Fruit fly (Drosophila melanogaster) whole organism, prepupa: Measurements from ENCODE around the gene CG13842.

Experiments used
- Blimp-1 ChIP-seq: fragments of 200-800 bp; sonication (Bioruptor generic); optimal IDR thresholded peaks from 3 replicates; lab custom pipeline; 2017; ENCODE audit warnings: missing biosample characterization, missing genetic modification characterization, mild to moderate bottlenecking, moderate library complexity, missing genetic modification reagents
- CG10631 ChIP-seq: fragments of 200-800 bp; sonication (Bioruptor generic); optimal IDR thresholded peaks from 2 replicates; lab custom pipeline; 2016; ENCODE audit warnings: missing biosample characterization, missing genetic modification characterization
- CG10669 ChIP-seq: fragments of 200-800 bp; sonication (Bioruptor generic); optimal IDR thresholded peaks from 3 replicates; lab custom pipeline; 2018; ENCODE audit warnings: missing biosample characterization, mild to moderate bottlenecking, missing genetic modification characterization, moderate library complexity
- CG11294 ChIP-seq: fragments of 200-800 bp; sonication (Bioruptor generic); IDR thresholded peaks from 2 replicates; pipeline ENCODE4 v1.3.6; 2022; ENCODE audit warnings: missing biosample characterization, missing genetic modification characterization
- CG11762 ChIP-seq: fragments of 200-800 bp; sonication (Bioruptor generic); optimal IDR thresholded peaks from 3 replicates; lab custom pipeline; 2016; ENCODE audit warnings: missing biosample characterization, missing genetic modification characterization; ENCODE audit not compliant: insufficient read depth
- CG11902 ChIP-seq: fragments of 200-800 bp; sonication (Bioruptor generic); optimal IDR thresholded peaks from 3 replicates; lab custom pipeline; 2016; ENCODE audit warnings: missing biosample characterization, missing genetic modification characterization
- CG15336 ChIP-seq: fragments of 200-800 bp; sonication (Bioruptor generic); IDR thresholded peaks from 2 replicates; pipeline ENCODE4 v1.3.6; 2022; ENCODE audit warnings: missing biosample characterization, missing genetic modification characterization
- CG1621 ChIP-seq: fragments of 200-800 bp; sonication (Bioruptor generic); optimal IDR thresholded peaks from 3 replicates; lab custom pipeline; 2018; ENCODE audit warnings: missing biosample characterization, mild to moderate bottlenecking, missing genetic modification characterization
- CG16779 ChIP-seq: fragments of 200-800 bp; sonication (Bioruptor generic); optimal IDR thresholded peaks from 3 replicates; lab custom pipeline; 2017; ENCODE audit warnings: missing biosample characterization, mild to moderate bottlenecking, missing genetic modification characterization
- CG3032 ChIP-seq: fragments of 200-800 bp; optimal IDR thresholded peaks from 2 replicates; lab custom pipeline; 2019; ENCODE audit warnings: missing biosample characterization, mild to moderate bottlenecking, missing genetic modification characterization, moderate library complexity
- CG31627 ChIP-seq: fragments of 200-800 bp; sonication (Bioruptor generic); optimal IDR thresholded peaks from 3 replicates; lab custom pipeline; 2016; ENCODE audit warnings: missing biosample characterization, missing genetic modification characterization
- CG32006 ChIP-seq: fragments of 200-800 bp; sonication (Bioruptor generic); optimal IDR thresholded peaks from 3 replicates; lab custom pipeline; 2017; ENCODE audit warnings: missing biosample characterization, mild to moderate bottlenecking, missing genetic modification characterization
- CG34406 ChIP-seq: fragments of 200-800 bp; sonication (Bioruptor generic); optimal IDR thresholded peaks from 3 replicates; lab custom pipeline; 2016; ENCODE audit warnings: missing biosample characterization, missing genetic modification characterization
- CG3919 ChIP-seq: fragments of 200-800 bp; sonication (Bioruptor generic); optimal IDR thresholded peaks from 3 replicates; lab custom pipeline; 2016; ENCODE audit warnings: missing biosample characterization, missing genetic modification characterization
- CG4318 ChIP-seq: fragments of 200-800 bp; sonication (Bioruptor generic); optimal IDR thresholded peaks from 3 replicates; lab custom pipeline; 2017; ENCODE audit warnings: missing biosample characterization, mild to moderate bottlenecking, missing genetic modification characterization
- CG6163 ChIP-seq: fragments of 200-800 bp; sonication (Bioruptor generic); IDR thresholded peaks from 3 replicates; pipeline ENCODE4 v1.3.6; 2022; ENCODE audit warnings: missing biosample characterization, missing genetic modification characterization
- CG6792 ChIP-seq: fragments of 200-800 bp; sonication (Bioruptor generic); optimal IDR thresholded peaks from 3 replicates; lab custom pipeline; 2016; ENCODE audit warnings: missing biosample characterization, missing genetic modification characterization
- CG6854 ChIP-seq: fragments of 200-800 bp; sonication (Bioruptor generic); optimal IDR thresholded peaks from 2 replicates; lab custom pipeline; 2017; ENCODE audit warnings: missing biosample characterization, mild to moderate bottlenecking, missing genetic modification characterization
- CG7368 ChIP-seq: fragments of 200-800 bp; sonication (Bioruptor generic); optimal IDR thresholded peaks from 3 replicates; lab custom pipeline; 2016; ENCODE audit warnings: missing biosample characterization, missing genetic modification characterization
- CG8119 ChIP-seq: fragments of 200-800 bp; sonication (Bioruptor generic); IDR thresholded peaks from 3 replicates; pipeline ENCODE4 v1.3.6; 2022; ENCODE audit warnings: missing biosample characterization, missing genetic modification characterization
- CG8319 ChIP-seq: fragments of 200-800 bp; sonication (Bioruptor generic); optimal IDR thresholded peaks from 3 replicates; lab custom pipeline; 2016; ENCODE audit warnings: missing biosample characterization, missing genetic modification characterization
- CG8632 ChIP-seq: fragments of 200-800 bp; sonication (Bioruptor generic); optimal IDR thresholded peaks from 3 replicates; lab custom pipeline; 2016; ENCODE audit warnings: missing biosample characterization, missing genetic modification characterization
- CG9139 ChIP-seq: fragments of 200-800 bp; sonication (Bioruptor generic); optimal IDR thresholded peaks from 3 replicates; lab custom pipeline; 2017; ENCODE audit warnings: missing biosample characterization, mild to moderate bottlenecking, missing genetic modification characterization
- Eip78C ChIP-seq: fragments of 200-800 bp; sonication (Bioruptor generic); peaks from one replicate; lab custom pipeline; 2016; ENCODE audit warnings: missing biosample characterization, missing genetic modification characterization
- Eip93F ChIP-seq: fragments of 200-800 bp; sonication (Bioruptor generic); optimal IDR thresholded peaks from 2 replicates; lab custom pipeline; 2016; ENCODE audit warnings: missing biosample characterization, mild to moderate bottlenecking, missing genetic modification characterization
- Ets21C ChIP-seq: fragments of 200-800 bp; sonication (Bioruptor generic); optimal IDR thresholded peaks from 3 replicates; lab custom pipeline; 2016; ENCODE audit warnings: missing biosample characterization, missing genetic modification characterization
- Ets96B ChIP-seq: fragments of 200-800 bp; optimal IDR thresholded peaks from 2 replicates; lab custom pipeline; 2019; ENCODE audit warnings: missing biosample characterization, mild to moderate bottlenecking, missing genetic modification characterization, moderate library complexity
- Gug ChIP-seq: fragments of 200-800 bp; sonication (Bioruptor generic); IDR thresholded peaks from 2 replicates; pipeline ENCODE4 v1.3.6; 2022; ENCODE audit warnings: missing biosample characterization, missing genetic modification characterization
- Hr38 ChIP-seq: sonication (Bioruptor generic); optimal IDR thresholded peaks from 2 replicates; lab custom pipeline; 2016; ENCODE audit warnings: missing biosample characterization, missing genetic modification characterization
- Hr4 ChIP-seq: fragments of 200-800 bp; sonication (Bioruptor generic); optimal IDR thresholded peaks from 3 replicates; lab custom pipeline; 2016; ENCODE audit warnings: missing biosample characterization, missing genetic modification characterization
- Met ChIP-seq: fragments of 200-800 bp; sonication (Bioruptor generic); optimal IDR thresholded peaks from 3 replicates; lab custom pipeline; 2016; ENCODE audit warnings: missing biosample characterization, missing genetic modification characterization
- OdsH ChIP-seq: fragments of 200-800 bp; sonication (Bioruptor generic); optimal IDR thresholded peaks from 3 replicates; lab custom pipeline; 2016; ENCODE audit warnings: missing biosample characterization, missing genetic modification characterization
- Smox ChIP-seq: fragments of 200-800 bp; sonication (Bioruptor generic); optimal IDR thresholded peaks from 3 replicates; lab custom pipeline; 2016; ENCODE audit warnings: missing biosample characterization, missing genetic modification characterization
- Sox102F ChIP-seq: fragments of 200-800 bp; sonication (Bioruptor generic); optimal IDR thresholded peaks from 2 replicates; lab custom pipeline; 2016; ENCODE audit warnings: missing biosample characterization, mild to moderate bottlenecking, missing genetic modification characterization
- Sox15 ChIP-seq: fragments of 200-800 bp; sonication (Bioruptor generic); optimal IDR thresholded peaks from 3 replicates; lab custom pipeline; 2016; ENCODE audit warnings: missing biosample characterization, missing genetic modification characterization
- achi ChIP-seq: fragments of 200-800 bp; sonication (Bioruptor generic); optimal IDR thresholded peaks from 3 replicates; lab custom pipeline; 2016; ENCODE audit warnings: missing biosample characterization, missing genetic modification characterization
- acj6 ChIP-seq: fragments of 200-800 bp; sonication (Bioruptor generic); optimal IDR thresholded peaks from 3 replicates; lab custom pipeline; 2016; ENCODE audit warnings: missing biosample characterization, missing genetic modification characterization
- cyc ChIP-seq: fragments of 200-800 bp; sonication (Bioruptor generic); optimal IDR thresholded peaks from 3 replicates; lab custom pipeline; 2016; ENCODE audit warnings: missing biosample characterization, missing genetic modification characterization
- dsx ChIP-seq: fragments of 200-800 bp; optimal IDR thresholded peaks from 3 replicates; lab custom pipeline; 2019; ENCODE audit warnings: missing biosample characterization, mild to moderate bottlenecking, missing genetic modification characterization, moderate library complexity; ENCODE audit not compliant: poor library complexity, severe bottlenecking
- eg ChIP-seq: fragments of 200-800 bp; sonication (Bioruptor generic); IDR thresholded peaks from 3 replicates; pipeline ENCODE4 v1.3.6; 2022; ENCODE audit warnings: missing biosample characterization, missing genetic modification characterization
- esn ChIP-seq: fragments of 200-800 bp; sonication (Bioruptor generic); optimal IDR thresholded peaks from 2 replicates; lab custom pipeline; 2016; ENCODE audit warnings: missing biosample characterization, mild to moderate bottlenecking, missing genetic modification characterization, moderate library complexity
- fd59A ChIP-seq: fragments of 200-800 bp; sonication (Bioruptor generic); optimal IDR thresholded peaks from 2 replicates; lab custom pipeline; 2017; ENCODE audit warnings: missing biosample characterization, mild to moderate bottlenecking, missing genetic modification characterization, missing genetic modification reagents
- fkh ChIP-seq: fragments of 200-800 bp; sonication (Bioruptor generic); optimal IDR thresholded peaks from 3 replicates; lab custom pipeline; 2017; ENCODE audit warnings: missing biosample characterization, mild to moderate bottlenecking, missing genetic modification characterization, moderate library complexity
- lz ChIP-seq: fragments of 200-800 bp; sonication (Bioruptor generic); optimal IDR thresholded peaks from 3 replicates; lab custom pipeline; 2016; ENCODE audit warnings: missing biosample characterization, missing genetic modification characterization
- net ChIP-seq: fragments of 200-800 bp; sonication (Bioruptor generic); optimal IDR thresholded peaks from 3 replicates; lab custom pipeline; 2016; ENCODE audit warnings: missing biosample characterization, missing genetic modification characterization
- pdm3 ChIP-seq: fragments of 200-800 bp; sonication (Bioruptor generic); optimal IDR thresholded peaks from 3 replicates; lab custom pipeline; 2016; ENCODE audit warnings: missing biosample characterization, missing genetic modification characterization
- salr ChIP-seq, 2 experiments: fragments of 200-800 bp; sonication (Bioruptor generic); optimal IDR thresholded peaks; 3 replicates each; lab custom pipeline; 2016 to 2018; ENCODE audit warnings: missing biosample characterization in 2 of 2, missing genetic modification characterization in 2 of 2, mild to moderate bottlenecking in 1 of 2
- spab ChIP-seq: fragments of 200-800 bp; sonication (Bioruptor generic); optimal IDR thresholded peaks from 2 replicates; lab custom pipeline; 2017; ENCODE audit warnings: missing biosample characterization, mild to moderate bottlenecking, missing genetic modification characterization, missing genetic modification reagents
- ss ChIP-seq, 2 experiments: fragments of 200-800 bp; sonication (Bioruptor generic); optimal IDR thresholded peaks; 2 replicates in 1 of 2; 3 replicates in 1 of 2; lab custom pipeline; 2017 to 2018; ENCODE audit warnings: mild to moderate bottlenecking in 2 of 2, missing biosample characterization in 2 of 2, missing genetic modification characterization in 2 of 2, moderate library complexity in 1 of 2
- svp ChIP-seq: fragments of 200-800 bp; sonication (Bioruptor generic); peaks from one replicate; lab custom pipeline; 2016; ENCODE audit warnings: missing biosample characterization, missing genetic modification characterization
- topi ChIP-seq: fragments of 200-800 bp; sonication (Bioruptor generic); optimal IDR thresholded peaks from 3 replicates; lab custom pipeline; 2016; ENCODE audit warnings: missing biosample characterization, missing genetic modification characterization
- vri ChIP-seq: fragments of 200-800 bp; sonication (Bioruptor generic); optimal IDR thresholded peaks from 3 replicates; lab custom pipeline; 2016; ENCODE audit warnings: missing biosample characterization, mild to moderate bottlenecking, missing genetic modification characterization

The CG13842 gene

DNA sequence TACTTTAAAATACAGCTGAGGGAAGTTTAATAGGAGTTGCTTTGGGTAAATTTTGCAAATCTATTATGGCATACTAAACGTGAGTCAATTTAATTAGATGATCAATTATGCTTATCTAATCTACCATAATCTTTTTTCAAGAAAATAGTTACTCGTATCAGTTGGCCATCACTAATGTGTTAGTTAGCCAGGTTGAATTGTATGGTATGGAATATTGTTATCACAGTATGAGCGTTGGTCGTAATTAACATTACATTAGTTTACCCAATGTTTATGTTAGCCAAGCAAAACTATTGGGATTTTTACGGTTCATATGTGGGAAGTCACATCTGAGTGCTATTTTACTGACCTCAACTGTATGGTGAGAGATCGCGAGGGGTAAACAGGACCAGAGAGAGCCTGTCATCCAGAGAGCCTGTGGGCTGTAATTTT lies 33.5 kb downstream of the CG13842 start:
- no peak for TF ChIP-seq CG10669 (GFP tag; lab: Kevin White, UChicago)
- TF ChIP-seq CG6854 (GFP tag; lab: Kevin White, UChicago): peak; percentile 39
- peak; percentile 34; the same call in 1 of the 3 replicates for TF ChIP-seq CG6163 (GFP tag; lab: Robert Waterston, UW)
- peak; percentile 52 for TF ChIP-seq pdm3 (GFP tag; lab: Kevin White, UChicago)
- TF ChIP-seq topi (GFP tag; lab: Kevin White, UChicago): peak; percentile 86
- TF ChIP-seq vri (GFP tag; lab: Kevin White, UChicago): peak; percentile 49
- peak; percentile 87 for TF ChIP-seq CG31627
- no peak for TF ChIP-seq CG32006
- peak; percentile 68 for TF ChIP-seq CG6792 (GFP tag; lab: Kevin White, UChicago)
- TF ChIP-seq CG7368 (GFP tag; lab: Kevin White, UChicago): peak; percentile 37
- no peak for TF ChIP-seq CG8119 (GFP tag; lab: Robert Waterston, UW)
- TF ChIP-seq CG1621 (tag; lab: Kevin White, UChicago): peak; percentile 34
- no peak for TF ChIP-seq CG11294 (GFP tag; lab: Robert Waterston, UW)
- TF ChIP-seq OdsH (GFP tag; lab: Kevin White, UChicago): no peak
- TF ChIP-seq net (GFP tag; lab: Kevin White, UChicago): no peak
- TF ChIP-seq CG10631: peak; percentile 60
- TF ChIP-seq CG8632 (GFP tag; lab: Kevin White, UChicago): peak; percentile 62
- TF ChIP-seq Eip78C (GFP tag; lab: Kevin White, UChicago): peak; percentile 92
- TF ChIP-seq lz (GFP tag; lab: Kevin White, UChicago): peak; percentile 85
- TF ChIP-seq cyc (GFP tag; lab: Kevin White, UChicago): peak; percentile 80
- no peak for TF ChIP-seq CG16779
- TF ChIP-seq CG15336 (GFP tag; lab: Robert Waterston, UW): no peak
- no peak for TF ChIP-seq Hr38 (GFP tag; lab: Kevin White, UChicago)
- TF ChIP-seq ss (GFP tag; optimal IDR thresholded peaks at IDR 0.05; lab: Kevin White, UChicago): peak; percentile 59 to 75
- no peak for TF ChIP-seq Hr4
- TF ChIP-seq Eip93F (GFP tag; lab: Kevin White, UChicago): no peak
- peak; percentile 65 for TF ChIP-seq achi (GFP tag; lab: Kevin White, UChicago)
- peak; percentile 40 for TF ChIP-seq CG8319 (GFP tag; lab: Kevin White, UChicago)
- peak; percentile 35 for TF ChIP-seq fkh (GFP tag; lab: Kevin White, UChicago)
- TF ChIP-seq CG11902 (GFP tag; lab: Kevin White, UChicago): peak; percentile 58
- peak; percentile 61 for TF ChIP-seq acj6 (GFP tag; lab: Kevin White, UChicago)
- peak; percentile 57 for TF ChIP-seq Ets96B (tag; lab: Kevin White, UChicago)
- TF ChIP-seq CG3032 (tag; lab: Kevin White, UChicago): peak; percentile 67
- TF ChIP-seq fd59A: peak; percentile 58
- peak; percentile 58 for TF ChIP-seq dsx (GFP tag; lab: Kevin White, UChicago)
- peak; percentile 20 for TF ChIP-seq CG11762 (GFP tag; lab: Kevin White, UChicago)
- no peak for TF ChIP-seq CG34406 (GFP tag; lab: Kevin White, UChicago)
- peak; percentile 29 for TF ChIP-seq CG9139 (GFP tag; lab: Kevin White, UChicago)
- TF ChIP-seq spab (GFP tag; lab: Kevin White, UChicago): peak; percentile 70
- TF ChIP-seq esn (GFP tag; lab: Kevin White, UChicago): peak; percentile 88
- peak; percentile 78 for TF ChIP-seq Ets21C (GFP tag; lab: Kevin White, UChicago)
- peak; percentile 75 for TF ChIP-seq Smox (GFP tag; lab: Kevin White, UChicago)
- peak; percentile 84 for TF ChIP-seq Sox102F
- peak; percentile 83 for TF ChIP-seq Met
- peak; percentile 51 for TF ChIP-seq Sox15 (GFP tag; lab: Kevin White, UChicago)
- TF ChIP-seq CG3919: no peak
- TF ChIP-seq svp (GFP tag; lab: Kevin White, UChicago): peak; percentile 95
- TF ChIP-seq Gug (GFP tag; lab: Robert Waterston, UW): no peak
- TF ChIP-seq Blimp-1 (GFP tag; lab: Kevin White, UChicago): peak; percentile 59
- TF ChIP-seq CG4318 (GFP tag; lab: Kevin White, UChicago): no peak
- TF ChIP-seq salr (GFP tag; optimal IDR thresholded peaks at IDR 0.05; lab: Kevin White, UChicago): no peak
- no peak for TF ChIP-seq eg (GFP tag; lab: Robert Waterston, UW)
